Fruit fly (Drosophila melanogaster) whole organism, wandering third instar larva: Measurements from ENCODE around the gene osp.

Source experiments
- Abd-B ChIP-seq: fragments of >200 bp; optimal IDR thresholded peaks from 2 replicates; lab custom pipeline; 2017; ENCODE audit warnings: missing biosample characterization, missing genetic modification characterization
- CG32264 ChIP-seq: fragments of 200-800 bp; sonication (Bioruptor generic); optimal IDR thresholded peaks from 2 replicates; lab custom pipeline; 2016; ENCODE audit warnings: missing biosample characterization, missing genetic modification characterization
- CG9705 ChIP-seq: fragments of 200-800 bp; sonication (Bioruptor generic); optimal IDR thresholded peaks from 2 replicates; lab custom pipeline; 2018; ENCODE audit warnings: missing biosample characterization, mild to moderate bottlenecking, missing genetic modification characterization
- CrebA ChIP-seq: fragments of 200-800 bp; sonication (Bioruptor generic); optimal IDR thresholded peaks from 2 replicates; lab custom pipeline; 2016; ENCODE audit warnings: missing biosample characterization, mild to moderate bottlenecking, missing genetic modification characterization, borderline replicate concordance
- Dfd ChIP-seq: fragments of >200 bp; optimal IDR thresholded peaks from 2 replicates; lab custom pipeline; 2017; ENCODE audit warnings: missing biosample characterization, missing genetic modification characterization
- Dif ChIP-seq: fragments of 200-275, 200-300 bp; sonication (Bioruptor generic); optimal IDR thresholded peaks from 2 replicates; lab custom pipeline; 2018; ENCODE audit warnings: missing biosample characterization, missing genetic modification characterization; ENCODE audit not compliant: partially characterized antibody
- GATAd ChIP-seq: sonication (Bioruptor generic); optimal IDR thresholded peaks from 2 replicates; lab custom pipeline; 2016; ENCODE audit warnings: missing biosample characterization, missing genetic modification characterization
- Hnf4 ChIP-seq: fragments of 200-800 bp; sonication (Bioruptor generic); optimal IDR thresholded peaks from 2 replicates; lab custom pipeline; 2016; ENCODE audit warnings: missing biosample characterization, mild to moderate bottlenecking, missing genetic modification characterization
- Hr78 ChIP-seq: fragments of >200 bp; optimal IDR thresholded peaks from 2 replicates; lab custom pipeline; 2017; ENCODE audit warnings: missing biosample characterization, missing genetic modification characterization
- Hr83 ChIP-seq: fragments of 200-300 bp; sonication (Bioruptor generic); optimal IDR thresholded peaks from 2 replicates; lab custom pipeline; 2016; ENCODE audit warnings: missing biosample characterization, mild to moderate bottlenecking, missing genetic modification characterization, moderate library complexity; ENCODE audit not compliant: poor library complexity, severe bottlenecking
- Jra ChIP-seq: sonication (Bioruptor generic); optimal IDR thresholded peaks from 2 replicates; lab custom pipeline; 2016; ENCODE audit warnings: missing biosample characterization, missing genetic modification characterization
- Mio ChIP-seq: sonication (Bioruptor generic); optimal IDR thresholded peaks from 2 replicates; lab custom pipeline; 2016; ENCODE audit warnings: missing biosample characterization, missing genetic modification characterization
- Myc ChIP-seq: fragments of >200 bp; optimal IDR thresholded peaks from 2 replicates; lab custom pipeline; 2017
- OdsH ChIP-seq: fragments of 200-800 bp; sonication (Bioruptor generic); optimal IDR thresholded peaks from 2 replicates; lab custom pipeline; 2016; ENCODE audit warnings: missing biosample characterization, mild to moderate bottlenecking, missing genetic modification characterization
- Rel ChIP-seq, 2 experiments: fragments of 200-800 bp; sonication (Bioruptor generic) in 1 of 2; optimal IDR thresholded peaks; 2 replicates in 1 of 2; 3 replicates in 1 of 2; lab custom pipeline; 2016 to 2019; ENCODE audit warnings: mild to moderate bottlenecking in 2 of 2, missing biosample characterization in 2 of 2, missing genetic modification characterization in 2 of 2, moderate library complexity in 1 of 2
- Sp1 ChIP-seq: fragments of 200-800 bp; sonication (Bioruptor generic); optimal IDR thresholded peaks from 3 replicates; lab custom pipeline; 2019; ENCODE audit warnings: missing biosample characterization, mild to moderate bottlenecking, missing genetic modification characterization, moderate library complexity
- Vsx2 ChIP-seq: fragments of 200-300, 225-300 bp; sonication (Bioruptor generic); optimal IDR thresholded peaks from 2 replicates; lab custom pipeline; 2018; ENCODE audit warnings: missing biosample characterization, missing genetic modification characterization; ENCODE audit not compliant: partially characterized antibody
- br ChIP-seq: fragments of 200-800 bp; sonication (Bioruptor generic); optimal IDR thresholded peaks from 2 replicates; lab custom pipeline; 2016; ENCODE audit warnings: missing biosample characterization, missing genetic modification characterization
- brk ChIP-seq: fragments of 200-800 bp; sonication (Bioruptor generic); optimal IDR thresholded peaks from 2 replicates; lab custom pipeline; 2016; ENCODE audit warnings: missing biosample characterization, mild to moderate bottlenecking, missing genetic modification characterization
- dl ChIP-seq, 2 experiments: fragments of 175-275, 200-275 bp in 1 of 2; fragments of 200-275 bp in 1 of 2; sonication (Bioruptor generic); optimal IDR thresholded peaks; lab custom pipeline; 2018; ENCODE audit warnings: mild to moderate bottlenecking in 2 of 2, missing biosample characterization in 2 of 2, missing genetic modification characterization in 2 of 2, moderate library complexity in 2 of 2; ENCODE audit not compliant: partially characterized antibody in 2 of 2, insufficient read depth in 1 of 2
- dmrt93B ChIP-seq: fragments of 200-800 bp; sonication (Bioruptor generic); optimal IDR thresholded peaks from 2 replicates; lab custom pipeline; 2018; ENCODE audit warnings: missing biosample characterization, mild to moderate bottlenecking, missing genetic modification characterization
- dsf ChIP-seq: sonication (Bioruptor generic); optimal IDR thresholded peaks from 2 replicates; lab custom pipeline; 2016; ENCODE audit warnings: missing biosample characterization, missing genetic modification characterization, borderline replicate concordance
- ey ChIP-seq: fragments of 200-800 bp; sonication (Bioruptor generic); optimal IDR thresholded peaks from 2 replicates; lab custom pipeline; 2016; ENCODE audit warnings: missing biosample characterization, missing genetic modification characterization
- foxo ChIP-seq, 2 experiments: fragments of 200-800 bp; sonication (Bioruptor generic); optimal IDR thresholded peaks; 2 replicates in 1 of 2; 3 replicates in 1 of 2; lab custom pipeline; 2016 to 2017; ENCODE audit warnings: missing biosample characterization in 2 of 2, missing genetic modification characterization in 2 of 2
- fru ChIP-seq: fragments of 200-800 bp; sonication (Bioruptor generic); optimal IDR thresholded peaks from 3 replicates; lab custom pipeline; 2016; ENCODE audit warnings: missing biosample characterization, mild to moderate bottlenecking, missing genetic modification characterization
- h ChIP-seq: fragments of 200-800 bp; sonication (Bioruptor generic); optimal IDR thresholded peaks from 3 replicates; lab custom pipeline; 2016; ENCODE audit warnings: missing biosample characterization, mild to moderate bottlenecking, missing genetic modification characterization
- jim ChIP-seq: fragments of 175-275, 200-325 bp; sonication (Bioruptor generic); optimal IDR thresholded peaks from 2 replicates; lab custom pipeline; 2016; ENCODE audit warnings: missing biosample characterization, mild to moderate bottlenecking, missing genetic modification characterization
- pan ChIP-seq: fragments of >200 bp; optimal IDR thresholded peaks from 2 replicates; lab custom pipeline; 2017
- psq ChIP-seq: fragments of 200-800 bp; sonication (Bioruptor generic); optimal IDR thresholded peaks from 3 replicates; lab custom pipeline; 2017; ENCODE audit warnings: missing biosample characterization, mild to moderate bottlenecking, missing genetic modification characterization, moderate library complexity
- rgr ChIP-seq: fragments of 200-800 bp; sonication (Bioruptor generic); optimal IDR thresholded peaks from 3 replicates; lab custom pipeline; 2016; ENCODE audit warnings: missing biosample characterization, mild to moderate bottlenecking, missing genetic modification characterization
- sage ChIP-seq: fragments of 200-800 bp; sonication (Bioruptor generic); optimal IDR thresholded peaks from 2 replicates; lab custom pipeline; 2016; ENCODE audit warnings: missing biosample characterization, mild to moderate bottlenecking, missing genetic modification characterization
- sv ChIP-seq: fragments of 200-800 bp; sonication (Bioruptor generic); optimal IDR thresholded peaks from 3 replicates; lab custom pipeline; 2016; ENCODE audit warnings: missing biosample characterization, missing genetic modification characterization
- tai ChIP-seq: sonication (Bioruptor generic); optimal IDR thresholded peaks from 2 replicates; lab custom pipeline; 2016; ENCODE audit warnings: missing biosample characterization, missing genetic modification characterization
- usp ChIP-seq: fragments of >200 bp; optimal IDR thresholded peaks from 2 replicates; lab custom pipeline; 2017; ENCODE audit warnings: missing biosample characterization, missing genetic modification characterization
- woc ChIP-seq: sonication (Bioruptor generic); optimal IDR thresholded peaks from 2 replicates; lab custom pipeline; 2016; ENCODE audit warnings: missing biosample characterization, mild to moderate bottlenecking, missing genetic modification characterization

Gene osp

DNA sequence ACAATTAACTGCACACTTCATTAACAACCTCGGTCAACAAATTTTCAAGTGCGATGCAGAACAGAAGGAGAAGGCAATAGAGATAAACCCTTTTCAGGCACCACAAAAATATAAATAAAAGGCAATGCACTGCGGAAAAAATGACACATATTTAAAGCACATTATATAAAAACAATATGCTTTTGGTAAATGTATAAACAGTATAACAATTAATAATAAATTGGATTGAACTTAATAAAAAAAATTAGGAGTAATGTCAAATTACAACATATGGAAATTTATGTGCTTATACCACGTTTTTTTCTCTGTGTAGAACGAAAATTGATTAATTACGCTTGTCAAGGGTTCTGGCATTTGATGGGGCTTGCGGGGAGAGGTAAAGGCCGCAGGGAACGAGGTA is 1.7 kb upstream of the osp start (continued):
- no peak for TF ChIP-seq woc
- peak; percentile 61 for TF ChIP-seq psq
- TF ChIP-seq dsf (GFP tag; lab: Kevin White, UChicago), result no peak
- peak; percentile 15 for TF ChIP-seq Hnf4
- TF ChIP-seq Vsx2 (GFP tag; lab: Kevin White, UChicago), result no peak
- TF ChIP-seq sv (GFP tag; lab: Kevin White, UChicago), result no peak
- TF ChIP-seq Mio (GFP tag; lab: Kevin White, UChicago), result no peak
- TF ChIP-seq foxo (GFP tag; optimal IDR thresholded peaks at IDR 0.05; lab: Kevin White, UChicago), result peak in 1 of 2 experiments; percentile 70
- no peak for TF ChIP-seq Dif (GFP tag; lab: Kevin White, UChicago)
- peak; percentile 69 for TF ChIP-seq fru (GFP tag; lab: Kevin White, UChicago)
- TF ChIP-seq dmrt93B (GFP tag; lab: Kevin White, UChicago), result no peak
- peak; percentile 47 for TF ChIP-seq ey (GFP tag; lab: Kevin White, UChicago)
- no peak for TF ChIP-seq Rel (GFP tag; optimal IDR thresholded peaks at IDR 0.05; lab: Kevin White, UChicago)
- no peak for TF ChIP-seq Rel (tag; optimal IDR thresholded peaks at IDR 0.05; lab: Kevin White, UChicago)
- no peak for TF ChIP-seq dl (GFP tag; optimal IDR thresholded peaks at IDR 0.05; lab: Kevin White, UChicago; ENCODE audit: insufficient read depth in 1 of 2, partially characterized antibody in 2 of 2)
- TF ChIP-seq, all 38 proteins: peak for 10

DNA sequence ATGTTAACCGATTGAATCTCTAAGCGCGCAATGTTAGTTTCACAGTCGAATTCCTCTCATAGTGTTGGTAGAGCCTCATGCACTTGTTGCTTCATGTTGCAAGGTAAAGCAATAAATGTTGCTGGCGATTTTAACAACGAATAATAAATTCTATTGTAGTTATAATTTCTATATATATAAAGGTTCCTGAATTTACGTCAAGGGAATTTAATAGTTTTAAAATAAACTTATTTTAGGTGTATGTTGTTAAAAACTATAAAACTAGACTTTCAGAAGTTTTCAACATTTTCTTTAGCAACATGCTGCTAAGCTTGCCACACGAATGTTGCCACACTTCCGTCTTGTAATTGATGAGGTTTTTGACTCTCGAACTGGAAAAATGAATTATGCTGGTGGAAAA is 1.1 kb upstream of the osp start:
- TF ChIP-seq brk (GFP tag; lab: Kevin White, UChicago), result peak; percentile 4
- TF ChIP-seq jim (GFP tag; lab: Kevin White, UChicago), result no peak
- TF ChIP-seq, all 38 proteins: peak for 1

DNA sequence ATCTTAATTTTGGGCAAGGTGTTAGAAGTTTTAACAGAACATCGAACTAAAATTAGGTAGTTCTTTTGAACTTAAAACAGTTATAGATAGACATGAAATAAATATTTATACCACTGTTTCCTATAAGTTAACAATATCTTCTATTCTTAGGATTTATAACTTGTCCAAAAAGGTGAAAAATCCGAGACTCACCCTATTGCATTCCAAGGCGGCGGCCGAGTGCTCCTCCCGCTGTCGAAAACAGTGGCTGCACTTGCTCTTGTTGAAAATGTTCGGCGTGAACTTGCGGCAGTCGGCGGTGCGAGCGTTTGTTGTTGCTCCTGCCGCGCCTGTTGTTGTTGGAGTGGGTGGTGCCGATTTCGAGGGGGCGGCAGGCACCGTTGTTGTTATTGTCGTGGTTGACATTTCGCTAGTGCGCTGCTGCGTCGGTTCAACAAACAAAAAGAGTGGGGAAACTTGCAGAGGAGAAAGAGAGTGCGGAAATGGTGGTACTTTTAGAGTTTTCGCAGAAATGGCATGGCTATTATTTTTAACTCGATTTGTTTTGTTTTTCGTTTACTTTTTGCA is 783 bp downstream of the osp start:
- TF ChIP-seq Abd-B (GFP tag; lab: Kevin White, UChicago) (no peak), GATAd (no peak), Hr78 (GFP tag; lab: Kevin White, UChicago) (no peak), Dfd (GFP tag; lab: Kevin White, UChicago) (no peak), Hnf4 (no peak), Sp1 (GFP tag; lab: Kevin White, UChicago) (no peak), sv (GFP tag; lab: Kevin White, UChicago) (no peak), CG32264 (GFP tag; lab: Kevin White, UChicago) (no peak)

DNA sequence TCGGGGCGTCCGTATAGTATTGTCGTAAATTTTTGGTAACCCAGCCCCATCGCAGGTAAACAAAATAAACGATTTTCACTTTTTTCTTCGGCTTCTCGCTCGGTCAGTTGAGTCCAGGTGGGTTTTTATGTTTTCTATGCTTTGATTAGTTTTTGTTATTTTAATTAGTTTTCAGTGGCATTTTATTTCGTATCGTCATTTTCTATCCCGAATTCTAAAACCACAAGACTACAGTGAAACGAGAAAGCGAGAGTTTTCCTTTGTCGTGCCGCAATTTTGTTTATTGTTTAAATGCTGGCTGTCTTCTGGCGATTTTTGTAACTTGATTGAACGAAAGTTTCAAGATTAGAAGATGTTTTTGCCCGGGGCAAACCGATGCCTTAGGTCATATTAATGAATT is 1.8 kb downstream of the osp start:
- no peak for TF ChIP-seq foxo (GFP tag; optimal IDR thresholded peaks at IDR 0.05; lab: Kevin White, UChicago)
- no peak for TF ChIP-seq sage
- no peak for TF ChIP-seq fru (GFP tag; lab: Kevin White, UChicago)
- TF ChIP-seq dl (GFP tag; optimal IDR thresholded peaks at IDR 0.05; lab: Kevin White, UChicago; ENCODE audit: insufficient read depth in 1 of 2, partially characterized antibody in 2 of 2), result no peak
- no peak for TF ChIP-seq woc
- TF ChIP-seq h (GFP tag; lab: Kevin White, UChicago), result no peak
- no peak for TF ChIP-seq ey (GFP tag; lab: Kevin White, UChicago)
- no peak for TF ChIP-seq br
- TF ChIP-seq psq, result no peak
- TF ChIP-seq Mio (GFP tag; lab: Kevin White, UChicago), result no peak

DNA sequence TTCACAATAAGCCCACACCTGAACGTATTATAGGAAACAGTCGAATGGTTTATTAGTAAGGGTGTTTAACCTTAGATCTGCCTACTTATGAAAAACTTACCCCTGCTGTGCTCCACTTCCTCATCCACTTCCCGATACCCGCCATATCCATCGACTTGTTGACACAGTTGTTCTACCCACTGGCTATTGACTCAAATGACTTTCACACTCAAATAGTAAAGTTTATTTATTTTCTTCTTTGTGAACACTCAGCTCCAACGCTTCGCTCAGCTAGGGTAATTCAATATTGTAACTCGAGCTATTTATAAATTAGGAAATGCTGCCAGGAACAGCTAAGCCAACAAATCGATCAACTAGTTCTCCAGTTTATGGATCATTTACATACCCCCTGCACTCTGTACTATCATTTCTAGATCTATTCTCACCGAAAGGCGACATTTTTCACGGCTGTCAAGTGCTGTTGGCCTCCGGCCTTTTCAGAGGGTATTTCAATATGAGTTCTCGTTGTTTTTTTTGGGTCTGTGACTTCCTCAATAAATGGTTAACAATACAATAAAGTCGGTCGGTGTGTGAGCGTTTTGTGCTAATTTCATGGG is 3.4 kb downstream of the osp start:
- peak; percentile 62 for TF ChIP-seq woc
- TF ChIP-seq Jra (GFP tag; lab: Kevin White, UChicago), result peak; percentile 96
- TF ChIP-seq CG32264 (GFP tag; lab: Kevin White, UChicago), result peak; percentile 93
- TF ChIP-seq Hr83 (GFP tag; lab: Kevin White, UChicago), result peak; percentile 100
- TF ChIP-seq sv (GFP tag; lab: Kevin White, UChicago), result peak; percentile 83
- TF ChIP-seq dmrt93B (GFP tag; lab: Kevin White, UChicago), result peak; percentile 41
- TF ChIP-seq CG9705 (GFP tag; lab: Kevin White, UChicago), result peak; percentile 53
- peak; percentile 98 for TF ChIP-seq tai (GFP tag; lab: Kevin White, UChicago)
- no peak for TF ChIP-seq CrebA (GFP tag; lab: Kevin White, UChicago)
- no peak for TF ChIP-seq Dif (GFP tag; lab: Kevin White, UChicago)
- peak; percentile 78 for TF ChIP-seq ey (GFP tag; lab: Kevin White, UChicago)
- TF ChIP-seq dl (GFP tag; optimal IDR thresholded peaks at IDR 0.05; lab: Kevin White, UChicago; ENCODE audit: insufficient read depth in 1 of 2, partially characterized antibody in 2 of 2), result no peak
- TF ChIP-seq Rel (GFP tag; optimal IDR thresholded peaks at IDR 0.05; lab: Kevin White, UChicago), result peak; percentile 29
- no peak for TF ChIP-seq Rel (tag; optimal IDR thresholded peaks at IDR 0.05; lab: Kevin White, UChicago)
- no peak for TF ChIP-seq Abd-B (GFP tag; lab: Kevin White, UChicago)
- no peak for TF ChIP-seq Myc
- TF ChIP-seq Vsx2 (GFP tag; lab: Kevin White, UChicago), result no peak
- peak; percentile 74 for TF ChIP-seq dsf (GFP tag; lab: Kevin White, UChicago)
- peak; percentile 97 for TF ChIP-seq GATAd
- TF ChIP-seq br, result peak; percentile 83
- TF ChIP-seq Sp1 (GFP tag; lab: Kevin White, UChicago), result peak; percentile 30
- TF ChIP-seq pan (lab: Kevin White, UChicago), result no peak
- TF ChIP-seq Mio (GFP tag; lab: Kevin White, UChicago), result peak; percentile 77
- no peak for TF ChIP-seq Hr78 (GFP tag; lab: Kevin White, UChicago)
- TF ChIP-seq jim (GFP tag; lab: Kevin White, UChicago), result peak; percentile 100
- peak; percentile 96 for TF ChIP-seq OdsH (GFP tag; lab: Kevin White, UChicago)
- TF ChIP-seq foxo (GFP tag; optimal IDR thresholded peaks at IDR 0.05; lab: Kevin White, UChicago), result peak; percentile 91 to 92
- peak; percentile 97 for TF ChIP-seq rgr (GFP tag; lab: Kevin White, UChicago)
- peak; percentile 96 for TF ChIP-seq h (GFP tag; lab: Kevin White, UChicago)
- no peak for TF ChIP-seq usp (GFP tag; lab: Kevin White, UChicago)
- TF ChIP-seq psq, result peak; percentile 83
- peak; percentile 97 for TF ChIP-seq brk (GFP tag; lab: Kevin White, UChicago)
